Worm (Caenorhabditis elegans) whole organism, young adult: ENCODE results near the gene ipmk-1.

Source experiments
- ama-1 ChIP-seq, 3 experiments: fragments of 150-350 bp in 1 of 3; sonication (generic microtip) in 2 of 3; optimal IDR thresholded peaks; 2 replicates each; lab custom pipeline; 2014 to 2018; ENCODE audit warnings: missing biosample characterization in 2 of 3, missing genetic modification characterization in 2 of 3, missing genetic modification reagents in 2 of 3
- athp-1 ChIP-seq: sonication (generic microtip); optimal IDR thresholded peaks from 2 replicates; lab custom pipeline; 2017; ENCODE audit warnings: mild to moderate bottlenecking, missing genetic modification characterization, missing compliant biosample characterization
- egrh-3 ChIP-seq: fragments of 200-800 bp; sonication (Bioruptor generic); IDR thresholded peaks from 2 replicates; pipeline ENCODE4 v1.3.6; 2022; ENCODE audit warnings: missing genetic modification reagents, missing genetic modification characterization, missing compliant biosample characterization
- mxl-1 ChIP-seq: sonication (generic microtip); optimal IDR thresholded peaks from 2 replicates; lab custom pipeline; 2016; ENCODE audit warnings: missing genetic modification characterization, missing compliant biosample characterization
- nfya-1 ChIP-seq: sonication (generic microtip); optimal IDR thresholded peaks from 2 replicates; lab custom pipeline; 2017; ENCODE audit warnings: antibody characterized with exemption, missing compliant biosample characterization, missing genetic modification characterization, borderline replicate concordance; ENCODE audit not compliant: insufficient read depth
- nhr-27 ChIP-seq: fragments of 200-800 bp; sonication (Bioruptor generic); optimal IDR thresholded peaks from 2 replicates; lab custom pipeline; 2018; ENCODE audit warnings: mild to moderate bottlenecking, missing genetic modification characterization, moderate library complexity, missing compliant biosample characterization
- pbrm-1 ChIP-seq: fragments of 200-800 bp; sonication (Bioruptor generic); IDR thresholded peaks from 2 replicates; pipeline ENCODE4 v1.3.6; 2022; ENCODE audit warnings: missing genetic modification reagents, missing genetic modification characterization, missing compliant biosample characterization
- pha-4 ChIP-seq: fragments of 150-350 bp; sonication (generic microtip); optimal IDR thresholded peaks from 2 replicates; lab custom pipeline; 2014; ENCODE audit warnings: missing biosample characterization, missing genetic modification reagents, missing genetic modification characterization
- sea-2 ChIP-seq: fragments of 200-800 bp; sonication (Bioruptor generic); IDR thresholded peaks from 2 replicates; pipeline ENCODE4 v1.3.6; 2022; ENCODE audit warnings: missing genetic modification characterization, missing compliant biosample characterization
- unc-62 ChIP-seq: fragments of 150-350 bp; optimal IDR thresholded peaks from 2 replicates; lab custom pipeline; 2014; ENCODE audit warnings: missing biosample characterization, missing genetic modification reagents, missing genetic modification characterization

ce11 chrIV:12531464-12531863, 16.5 kb upstream of the ipmk-1 start:
- TF ChIP-seq egrh-3 (GFP tag; lab: Robert Waterston, UW) (no peak), unc-62 (GFP tag; lab: Kevin White, UChicago) (no peak), pbrm-1 (no peak), ama-1 (optimal IDR thresholded peaks at IDR 0.05; lab: Kevin White, UChicago) (no peak), ama-1 (GFP tag; optimal IDR thresholded peaks at IDR 0.05; lab: Kevin White, UChicago) (no peak), sea-2 (GFP tag; lab: Robert Waterston, UW) (no peak), mxl-1 (tag; lab: Kevin White, UChicago) (no peak), nhr-27 (no peak), nfya-1 (tag; lab: Kevin White, UChicago) (no peak), pha-4 (tag; lab: Kevin White, UChicago) (no peak), athp-1 (tag; lab: Kevin White, UChicago) (no peak)
